Fruit fly (Drosophila melanogaster) whole organism, pupa: ENCODE measurements around the gene CG46504.
"Not testable (repeated sequence)": the region's sequence is repeated elsewhere in the genome, so short reads cannot be mapped to it uniquely, and the experiment has no call there.

Experiments
- CG13204 ChIP-seq: fragments of 200-800 bp; sonication (Bioruptor generic); optimal IDR thresholded peaks from 2 replicates; lab custom pipeline; 2018; ENCODE audit warnings: missing biosample characterization, mild to moderate bottlenecking, missing genetic modification characterization, moderate library complexity
- CG8301 ChIP-seq: fragments of 200-800 bp; sonication (Bioruptor generic); optimal IDR thresholded peaks from 2 replicates; lab custom pipeline; 2018; ENCODE audit warnings: missing biosample characterization, mild to moderate bottlenecking, missing genetic modification characterization
- gl ChIP-seq: fragments of 200-800 bp; sonication (Bioruptor generic); optimal IDR thresholded peaks from 2 replicates; lab custom pipeline; 2018; ENCODE audit warnings: missing biosample characterization, mild to moderate bottlenecking, missing genetic modification characterization
- rn ChIP-seq: fragments of 200-800 bp; sonication (Bioruptor generic); IDR thresholded peaks from 2 replicates; pipeline ENCODE4 v1.3.6; 2022; ENCODE audit warnings: missing biosample characterization, missing genetic modification characterization

dm6 chrX:22157587-22157986, 10.0 kb downstream of the CG46504 start, which contains the start of gene CG46506:
- TF ChIP-seq gl; rn; CG8301 (tag; lab: Kevin White, UChicago); CG13204 (GFP tag; lab: Kevin White, UChicago): not testable (repeated sequence)
